Worm (Caenorhabditis elegans) whole organism, L4/young adult: ENCODE results near the gene dpr-1.

ENCODE experiments used
- W03F9.2 ChIP-seq: fragments of 150-350 bp; optimal IDR thresholded peaks from 2 replicates; lab custom pipeline; 2014; ENCODE audit warnings: missing biosample characterization, missing genetic modification characterization
- him-1 ChIP-seq: sonication (generic microtip); optimal IDR thresholded peaks from 2 replicates; lab custom pipeline; 2016; ENCODE audit warnings: missing genotype, missing genetic modification reagents, missing genetic modification characterization, missing compliant biosample characterization

DNA sequence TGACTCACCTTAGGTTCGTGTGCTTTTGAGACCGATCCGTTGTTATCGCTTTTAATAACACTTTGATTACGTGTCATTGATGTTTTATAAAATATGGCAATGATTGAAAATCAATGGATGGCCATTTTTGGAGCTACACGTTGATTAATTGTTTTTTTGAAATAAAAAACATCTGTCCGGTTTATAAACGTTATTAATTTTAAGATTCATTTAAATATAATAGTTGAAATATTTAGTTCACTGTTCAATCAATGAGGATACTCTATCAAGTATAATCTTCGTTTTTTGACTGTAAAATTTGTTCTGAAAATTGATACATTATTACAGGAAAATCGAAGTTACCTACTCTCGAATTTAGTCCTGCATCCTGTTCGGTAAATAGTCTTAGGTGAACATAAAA, 16.3 kb upstream of the dpr-1 start, which contains the start of gene R10D12.10:
- no peak for TF ChIP-seq him-1 (tag; lab: Kevin White, UChicago)
- no peak for TF ChIP-seq W03F9.2 (tag; lab: Kevin White, UChicago)
